Worm (Caenorhabditis elegans) whole organism, L3 larva: ENCODE data around the gene fbxc-22.

ENCODE experiments used
- nhr-12 ChIP-seq: fragments of 150-350 bp; optimal IDR thresholded peaks from 2 replicates; lab custom pipeline; 2014; ENCODE audit warnings: missing biosample characterization, missing genetic modification characterization
- nhr-28 ChIP-seq: fragments of 150-350 bp; optimal IDR thresholded peaks from 2 replicates; lab custom pipeline; 2014; ENCODE audit warnings: missing biosample characterization, missing genetic modification characterization
- unc-39 ChIP-seq: sonication (generic microtip); optimal IDR thresholded peaks from 4 replicates; lab custom pipeline; 2017; ENCODE audit warnings: missing biosample characterization, missing genetic modification characterization
- ztf-4 ChIP-seq: fragments of 150-350 bp; optimal IDR thresholded peaks from 2 replicates; lab custom pipeline; 2014; ENCODE audit warnings: missing biosample characterization, missing genetic modification characterization

ce11 chrII:1706385-1706784 is 15.5 kb upstream of the fbxc-22 start, which contains the start of gene sdz-18:
- TF ChIP-seq nhr-12 (tag; lab: Kevin White, UChicago) (no peak), ztf-4 (tag; lab: Kevin White, UChicago) (no peak), unc-39 (tag; lab: Kevin White, UChicago) (no peak), nhr-28 (no peak)
